Worm (Caenorhabditis elegans) whole organism, late embryonic: ENCODE measurements around the gene B0496.2.

ENCODE experiments used
- ama-1 ChIP-seq: fragments of 150-350 bp; optimal IDR thresholded peaks from 2 replicates; lab custom pipeline; 2014
- che-1 ChIP-seq: sonication (generic microtip); optimal IDR thresholded peaks from 2 replicates; lab custom pipeline; 2016; ENCODE audit warnings: mild to moderate bottlenecking, missing genetic modification characterization, missing compliant biosample characterization
- fkh-10 ChIP-seq: fragments of 150-350 bp; optimal IDR thresholded peaks from 2 replicates; lab custom pipeline; 2014; ENCODE audit warnings: missing biosample characterization, missing genetic modification reagents, missing genetic modification characterization
- hlh-30 ChIP-seq: sonication (generic microtip); optimal IDR thresholded peaks from 2 replicates; lab custom pipeline; 2017; ENCODE audit warnings: antibody characterized with exemption, missing genetic modification characterization, missing compliant biosample characterization; ENCODE audit not compliant: insufficient read depth

ce11 chrIV:7426055-7426454, 21.6 kb upstream of the B0496.2 start:
- TF ChIP-seq che-1 (tag; lab: Kevin White, UChicago) (no peak), ama-1 (lab: Kevin White, UChicago) (no peak), fkh-10 (GFP tag; lab: Kevin White, UChicago) (no peak), hlh-30 (tag; lab: Kevin White, UChicago) (no peak)
